Fruit fly (Drosophila melanogaster): ENCODE data around the gene ras.

The ras gene

dm6 chrX:10738835-10739371 lies 5.4 kb upstream of the ras start:
- no peak for TF ChIP-seq pzg (GFP tag; optimal IDR thresholded peaks at IDR 0.05)
- no peak for TF ChIP-seq Six4 (GFP tag; optimal IDR thresholded peaks at IDR 0.05)
- peak; percentile 88 for TF ChIP-seq yki (optimal IDR thresholded peaks at IDR 0.05)
- peak; percentile 36 for TF ChIP-seq Abd-B (GFP tag; optimal IDR thresholded peaks at IDR 0.05)
- TF ChIP-seq cg (GFP tag; optimal IDR thresholded peaks at IDR 0.05): peak; percentile 29
- TF ChIP-seq Lim3 (GFP tag; IDR thresholded peaks at IDR 0.05): no peak
- TF ChIP-seq CG10979 (tag; optimal IDR thresholded peaks at IDR 0.05): no peak
- no peak for TF ChIP-seq corto (GFP tag; optimal IDR thresholded peaks at IDR 0.05)
- no peak for TF ChIP-seq pum (GFP tag; optimal IDR thresholded peaks at IDR 0.05)
- TF ChIP-seq CG10209 (GFP tag; optimal IDR thresholded peaks at IDR 0.05): peak; percentile 64
- peak; percentile 15 for TF ChIP-seq Deaf1 (tag; optimal IDR thresholded peaks at IDR 0.05)
- TF ChIP-seq chinmo (GFP tag; IDR thresholded peaks at IDR 0.05; ENCODE audit: partially characterized antibody): peak; percentile 79; the same call in 2 of the 4 replicates
- 0 out of 3 replicates have a peak, but pooled peaks have one; percentile 24 for TF ChIP-seq CG2199 (GFP tag; IDR thresholded peaks at IDR 0.05)
- 0 out of 2 replicates have a peak, but pooled peaks have one; percentile 13 for TF ChIP-seq CG31441 (GFP tag; IDR thresholded peaks at IDR 0.05)
- TF ChIP-seq CG6854 (GFP tag; optimal IDR thresholded peaks at IDR 0.05): peak; percentile 30
- TF ChIP-seq Med (GFP tag): peak; percentile 85
- 0 out of 3 replicates have a peak, but pooled peaks have one; percentile 17 for TF ChIP-seq sr (GFP tag; IDR thresholded peaks at IDR 0.05)
- peak; percentile 49 for TF ChIP-seq oc (tag; optimal IDR thresholded peaks at IDR 0.05)
- TF ChIP-seq CG1832 (GFP tag; optimal IDR thresholded peaks at IDR 0.05): peak; percentile 73
- TF ChIP-seq mirr (GFP tag; optimal IDR thresholded peaks at IDR 0.05): peak; percentile 4
- TF ChIP-seq zfh1 (GFP tag; IDR thresholded peaks at IDR 0.05): 0 out of 3 replicates have a peak, but pooled peaks have one; percentile 32
- TF ChIP-seq CG1603 (tag; optimal IDR thresholded peaks at IDR 0.05): peak; percentile 11
- TF ChIP-seq CG31224 (GFP tag; IDR thresholded peaks at IDR 0.05): no peak
- no peak for TF ChIP-seq CG14014 (GFP tag; IDR thresholded peaks at IDR 0.05)
- peak; percentile 39 for TF ChIP-seq abd-A (tag; optimal IDR thresholded peaks at IDR 0.05)
- no peak for TF ChIP-seq cato (GFP tag; optimal IDR thresholded peaks at IDR 0.05; ENCODE audit: borderline replicate concordance)
- peak in 1 of 2 experiments; percentile 19 for TF ChIP-seq Hr78 (GFP tag; optimal IDR thresholded peaks at IDR 0.05)
- 0 out of 2 replicates have a peak, but pooled peaks have one; percentile 33 for TF ChIP-seq Drgx (GFP tag; IDR thresholded peaks at IDR 0.05)
- TF ChIP-seq twi (tag; optimal IDR thresholded peaks at IDR 0.05): no peak
- TF ChIP-seq so (GFP tag; IDR thresholded peaks at IDR 0.05): peak; percentile 52; the same call in 2 of the 3 replicates
- peak in 1 of 2 experiments; percentile 99 for TF ChIP-seq Pdp1 (GFP tag; optimal IDR thresholded peaks at IDR 0.05)
- peak; percentile 27 for TF ChIP-seq psq (GFP tag; optimal IDR thresholded peaks at IDR 0.05)
- TF ChIP-seq CG34224 (GFP tag; IDR thresholded peaks at IDR 0.05; ENCODE audit: partially characterized antibody): 0 out of 3 replicates have a peak, but pooled peaks have one; percentile 45
- TF ChIP-seq Bteb2 (GFP tag; optimal IDR thresholded peaks at IDR 0.05): no peak
- peak; percentile 79 for TF ChIP-seq CG12769 (tag; optimal IDR thresholded peaks at IDR 0.05)
- peak; percentile 82 for TF ChIP-seq grn (GFP tag; optimal IDR thresholded peaks at IDR 0.05)
- TF ChIP-seq CG11695 (GFP tag; IDR thresholded peaks at IDR 0.05): no peak
- TF ChIP-seq sens (GFP tag): peak; percentile 11
- TF ChIP-seq CG12659 (GFP tag; optimal IDR thresholded peaks at IDR 0.05): no peak
- TF ChIP-seq Xrp1 (GFP tag; IDR thresholded peaks at IDR 0.05): 0 out of 2 replicates have a peak, but pooled peaks have one; percentile 5
- no peak for TF ChIP-seq shn (GFP tag; optimal IDR thresholded peaks at IDR 0.05)
- TF ChIP-seq ken (GFP tag; IDR thresholded peaks at IDR 0.05): no peak
- peak; percentile 37; the same call in 1 of the 2 replicates for TF ChIP-seq CG10321 (GFP tag; IDR thresholded peaks at IDR 0.05)
- TF ChIP-seq trem (tag; optimal IDR thresholded peaks at IDR 0.05): no peak
- peak; percentile 62 for TF ChIP-seq CG10543 (GFP tag; optimal IDR thresholded peaks at IDR 0.05)
- TF ChIP-seq onecut (GFP tag; IDR thresholded peaks at IDR 0.05): peak; percentile 25; the same call in 1 of the 2 replicates
- peak; percentile 85 for TF ChIP-seq CG5180 (GFP tag; optimal IDR thresholded peaks at IDR 0.05)
- TF ChIP-seq CG8924 (tag; optimal IDR thresholded peaks at IDR 0.05): peak; percentile 13
- TF ChIP-seq ci (GFP tag; IDR thresholded peaks at IDR 0.05): peak; percentile 50; the same call in 1 of the 3 replicates

All from whole organism, embryonic.